Worm (Caenorhabditis elegans) whole organism, L4/young adult: ENCODE results near the gene C56E6.7.

ENCODE experiments used
- W03F9.2 ChIP-seq: fragments of 150-350 bp; optimal IDR thresholded peaks from 2 replicates; lab custom pipeline; 2014; ENCODE audit warnings: missing biosample characterization, missing genetic modification characterization
- dao-5 ChIP-seq: sonication (generic microtip); optimal IDR thresholded peaks from 2 replicates; lab custom pipeline; 2016; ENCODE audit warnings: missing genotype, missing genetic modification characterization, moderate library complexity, missing compliant biosample characterization
- him-1 ChIP-seq: sonication (generic microtip); optimal IDR thresholded peaks from 2 replicates; lab custom pipeline; 2016; ENCODE audit warnings: missing genotype, missing genetic modification reagents, missing genetic modification characterization, missing compliant biosample characterization

DNA sequence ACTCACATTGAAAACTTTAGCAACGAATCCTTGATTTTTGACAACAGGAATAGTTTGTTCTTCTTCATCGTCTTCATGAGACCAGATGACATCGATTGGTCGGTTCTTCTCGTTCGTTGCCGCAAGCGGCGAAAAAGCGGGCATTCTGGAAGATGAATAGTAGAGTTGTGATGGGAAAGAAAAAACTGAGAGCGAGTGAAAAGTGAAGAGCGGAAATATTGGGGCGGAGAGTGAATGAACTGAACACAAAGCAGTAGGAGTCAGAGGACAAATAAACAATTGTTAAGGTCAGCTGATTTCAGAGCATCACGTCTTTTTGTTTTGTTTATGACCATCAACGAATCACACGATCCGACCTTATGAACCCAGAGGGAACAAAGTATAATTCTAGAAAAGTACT lies 44.9 kb downstream of the C56E6.7 start, which contains the start of gene F18C5.10:
- no peak for TF ChIP-seq W03F9.2 (tag; lab: Kevin White, UChicago)
- no peak for TF ChIP-seq him-1
- TF ChIP-seq dao-5 (tag; lab: Kevin White, UChicago), result no peak
